Worm (Caenorhabditis elegans) whole organism, L2 larva: Measurements from ENCODE around the gene clp-6.
A peak's percentile ranks its signal among the peaks of the same experiment; 100 is the strongest.

Experiments
- F13H6.1 ChIP-seq: sonication (generic microtip); optimal IDR thresholded peaks from 2 replicates; lab custom pipeline; 2016; ENCODE audit warnings: missing genetic modification characterization, missing compliant biosample characterization
- Y55F3AM.14 ChIP-seq: fragments of 200-800 bp; sonication (Bioruptor generic); optimal IDR thresholded peaks from 2 replicates; lab custom pipeline; 2018; ENCODE audit warnings: mild to moderate bottlenecking, missing genetic modification characterization, missing compliant biosample characterization
- aly-2 ChIP-seq: fragments of 150-350 bp; optimal IDR thresholded peaks from 2 replicates; lab custom pipeline; 2014; ENCODE audit warnings: missing biosample characterization, missing genetic modification characterization
- ama-1 ChIP-seq: fragments of 150-350 bp; optimal IDR thresholded peaks from 2 replicates; lab custom pipeline; 2018; ENCODE audit warnings: inconsistent platforms
- blmp-1 ChIP-seq: sonication (generic microtip); optimal IDR thresholded peaks from 2 replicates; lab custom pipeline; 2017; ENCODE audit warnings: missing genetic modification characterization, mild to moderate bottlenecking, missing compliant biosample characterization, antibody characterized with exemption, moderate library complexity; ENCODE audit not compliant: insufficient read depth
- crh-2 ChIP-seq: sonication (generic microtip); optimal IDR thresholded peaks from 2 replicates; lab custom pipeline; 2017; ENCODE audit warnings: missing biosample characterization, missing genetic modification characterization
- elt-1 ChIP-seq: fragments of 150-350 bp; optimal IDR thresholded peaks from 2 replicates; lab custom pipeline; 2014; ENCODE audit warnings: missing biosample characterization, missing genetic modification characterization
- fos-1 ChIP-seq: fragments of 150-350 bp; optimal IDR thresholded peaks from 2 replicates; lab custom pipeline; 2014; ENCODE audit warnings: missing biosample characterization, missing genetic modification characterization
- gmeb-1 ChIP-seq: fragments of 150-350 bp; optimal IDR thresholded peaks from 2 replicates; lab custom pipeline; 2014; ENCODE audit warnings: missing biosample characterization, missing genetic modification characterization
- lin-11 ChIP-seq: fragments of 150-350 bp; sonication (generic microtip); optimal IDR thresholded peaks from 2 replicates; lab custom pipeline; 2014; ENCODE audit warnings: missing biosample characterization, missing genetic modification characterization, inconsistent platforms, mixed read lengths
- lin-13 ChIP-seq: fragments of 150-350 bp; optimal IDR thresholded peaks from 2 replicates; lab custom pipeline; 2014; ENCODE audit warnings: missing biosample characterization, missing genetic modification reagents, missing genetic modification characterization
- lin-39 ChIP-seq: fragments of 150-350 bp; optimal IDR thresholded peaks from 2 replicates; lab custom pipeline; 2014; ENCODE audit warnings: missing biosample characterization, missing genetic modification reagents, missing genetic modification characterization
- lsy-2 ChIP-seq, 2 experiments: fragments of 150-350 bp in 1 of 2; sonication (generic microtip) in 1 of 2; optimal IDR thresholded peaks; 2 replicates each; lab custom pipeline; 2014 to 2017; ENCODE audit warnings: missing biosample characterization in 2 of 2, missing genetic modification characterization in 2 of 2
- mab-5 ChIP-seq: fragments of 150-350 bp; optimal IDR thresholded peaks from 2 replicates; lab custom pipeline; 2014; ENCODE audit warnings: missing biosample characterization, missing genetic modification characterization
- mbf-1 ChIP-seq: sonication (generic microtip); optimal IDR thresholded peaks from 2 replicates; lab custom pipeline; 2017; ENCODE audit warnings: missing biosample characterization, missing genetic modification characterization
- mdl-1 ChIP-seq, 2 experiments: fragments of 150-350 bp in 1 of 2; sonication (generic microtip) in 1 of 2; optimal IDR thresholded peaks; 2 replicates each; lab custom pipeline; 2017; ENCODE audit warnings: missing biosample characterization in 2 of 2, missing genetic modification characterization in 2 of 2
- nhr-129 ChIP-seq: fragments of 150-350 bp; optimal IDR thresholded peaks from 2 replicates; lab custom pipeline; 2014; ENCODE audit warnings: missing biosample characterization, missing genetic modification characterization
- nhr-21 ChIP-seq: fragments of 150-350 bp; optimal IDR thresholded peaks from 2 replicates; lab custom pipeline; 2014; ENCODE audit warnings: missing biosample characterization, missing genetic modification characterization
- nhr-23 ChIP-seq: fragments of 150-350 bp; optimal IDR thresholded peaks from 2 replicates; lab custom pipeline; 2014; ENCODE audit warnings: missing biosample characterization, missing genetic modification reagents, missing genetic modification characterization
- nhr-25 ChIP-seq: fragments of 150-350 bp; sonication (generic microtip); optimal IDR thresholded peaks from 3 replicates; lab custom pipeline; 2014; ENCODE audit warnings: missing biosample characterization, missing genetic modification characterization
- nhr-6 ChIP-seq: fragments of 150-350 bp; optimal IDR thresholded peaks from 2 replicates; lab custom pipeline; 2014; ENCODE audit warnings: missing biosample characterization, missing genetic modification characterization
- sem-4 ChIP-seq: fragments of 150-350 bp; optimal IDR thresholded peaks from 2 replicates; lab custom pipeline; 2014; ENCODE audit warnings: missing biosample characterization, missing genetic modification reagents, missing genetic modification characterization
- skn-1 ChIP-seq: sonication (generic microtip); optimal IDR thresholded peaks from 2 replicates; lab custom pipeline; 2017; ENCODE audit warnings: missing biosample characterization, missing genetic modification characterization
- sma-3 ChIP-seq: sonication (generic microtip); optimal IDR thresholded peaks from 2 replicates; lab custom pipeline; 2016; ENCODE audit warnings: missing genetic modification reagents, missing genetic modification characterization, missing compliant biosample characterization
- sma-9 ChIP-seq, 2 experiments: fragments of 150-350 bp in 1 of 2; sonication (generic microtip) in 1 of 2; optimal IDR thresholded peaks; 2 replicates each; lab custom pipeline; 2014 to 2016; ENCODE audit warnings: missing genetic modification characterization in 2 of 2, mild to moderate bottlenecking in 1 of 2, missing biosample characterization in 1 of 2, missing compliant biosample characterization in 1 of 2, missing genetic modification reagents in 1 of 2, moderate library complexity in 1 of 2
- unc-39 ChIP-seq: fragments of 150-350 bp; optimal IDR thresholded peaks from 2 replicates; lab custom pipeline; 2014; ENCODE audit warnings: missing biosample characterization, missing genetic modification characterization
- unc-55 ChIP-seq: fragments of 150-350 bp; sonication (generic microtip); optimal IDR thresholded peaks from 3 replicates; lab custom pipeline; 2014; ENCODE audit warnings: missing biosample characterization, missing genetic modification reagents, missing genetic modification characterization
- unc-62 ChIP-seq: fragments of 150-350 bp; optimal IDR thresholded peaks from 2 replicates; lab custom pipeline; 2014; ENCODE audit warnings: missing biosample characterization, missing genetic modification reagents, missing genetic modification characterization
- ztf-11 ChIP-seq: sonication (generic microtip); optimal IDR thresholded peaks from 2 replicates; lab custom pipeline; 2017; ENCODE audit warnings: missing biosample characterization, missing genetic modification characterization

Gene clp-6

DNA sequence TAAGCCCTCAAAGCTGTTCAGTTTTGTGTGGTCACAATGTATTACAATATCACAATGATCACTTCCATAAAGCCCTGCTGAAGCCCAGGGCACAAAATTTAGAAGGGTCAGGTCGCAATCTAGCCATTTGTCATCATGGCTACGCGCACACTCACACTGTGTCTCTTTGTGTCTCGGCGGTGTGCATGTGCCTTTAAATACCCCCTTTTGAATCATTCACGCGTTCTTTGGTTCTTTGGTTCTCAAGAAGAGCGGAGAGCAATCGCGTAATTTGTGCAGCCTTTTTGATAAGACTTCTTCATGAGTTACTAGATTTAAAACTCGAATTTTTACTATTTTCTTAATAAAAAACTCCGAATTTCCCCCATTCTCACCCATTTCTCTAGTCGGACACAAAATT lies 20.2 kb upstream of the clp-6 start:
- TF ChIP-seq nhr-25 (peak; percentile 6), nhr-129 (tag; lab: Kevin White, UChicago) (peak; percentile 18), lin-11 (tag; lab: Kevin White, UChicago) (no peak), mbf-1 (tag; lab: Kevin White, UChicago) (no peak), mab-5 (tag; lab: Kevin White, UChicago) (no peak), fos-1 (tag; lab: Kevin White, UChicago) (peak; percentile 87), sem-4 (tag; lab: Kevin White, UChicago) (no peak), F13H6.1 (tag; lab: Kevin White, UChicago) (peak; percentile 41), sma-9 (GFP tag; optimal IDR thresholded peaks at IDR 0.05; lab: Kevin White, UChicago) (peak; percentile 62), sma-9 (tag; optimal IDR thresholded peaks at IDR 0.05; lab: Kevin White, UChicago) (no peak), sma-3 (no peak), ama-1 (lab: Kevin White, UChicago) (no peak), skn-1 (tag; lab: Kevin White, UChicago) (no peak), lin-39 (tag; lab: Kevin White, UChicago) (no peak), aly-2 (no peak), elt-1 (tag; lab: Kevin White, UChicago) (no peak)

ce11 chrIV:1454194-1454593 lies 19.4 kb upstream of the clp-6 start:
- TF ChIP-seq fos-1 (tag; lab: Kevin White, UChicago) (peak; percentile 70), sma-9 (GFP tag; optimal IDR thresholded peaks at IDR 0.05; lab: Kevin White, UChicago) (peak; percentile 82), sma-9 (tag; optimal IDR thresholded peaks at IDR 0.05; lab: Kevin White, UChicago) (no peak), lsy-2 (tag; optimal IDR thresholded peaks at IDR 0.05; lab: Kevin White, UChicago) (peak in 1 of 2 experiments; percentile 40), sma-3 (peak; percentile 74), crh-2 (peak; percentile 93), F13H6.1 (tag; lab: Kevin White, UChicago) (peak; percentile 46), unc-62 (GFP tag; lab: Kevin White, UChicago) (no peak), nhr-129 (tag; lab: Kevin White, UChicago) (peak; percentile 41), nhr-21 (tag; lab: Kevin White, UChicago) (no peak), mbf-1 (tag; lab: Kevin White, UChicago) (no peak), nhr-25 (peak; percentile 62), skn-1 (tag; lab: Kevin White, UChicago) (peak; percentile 37), gmeb-1 (peak; percentile 61), elt-1 (tag; lab: Kevin White, UChicago) (no peak), nhr-6 (peak; percentile 15), mdl-1 (tag; optimal IDR thresholded peaks at IDR 0.05; lab: Kevin White, UChicago) (peak in 1 of 2 experiments; percentile 12), sem-4 (tag; lab: Kevin White, UChicago) (no peak), Y55F3AM.14 (GFP tag; lab: Kevin White, UChicago) (no peak), unc-55 (no peak)
- TF ChIP-seq, all 48 proteins: peak for 12

- TF ChIP-seq lin-39 (tag; lab: Kevin White, UChicago) (no peak), elt-1 (tag; lab: Kevin White, UChicago) (no peak), unc-39 (tag; lab: Kevin White, UChicago) (no peak), mdl-1 (tag; optimal IDR thresholded peaks at IDR 0.05; lab: Kevin White, UChicago) (no peak), nhr-25 (peak; percentile 1), blmp-1 (tag; lab: Kevin White, UChicago) (no peak), sma-3 (peak; percentile 17), mbf-1 (tag; lab: Kevin White, UChicago) (no peak), unc-55 (no peak), ztf-11 (tag; lab: Kevin White, UChicago) (no peak), sma-9 (GFP tag; optimal IDR thresholded peaks at IDR 0.05; lab: Kevin White, UChicago) (no peak), sma-9 (tag; optimal IDR thresholded peaks at IDR 0.05; lab: Kevin White, UChicago) (no peak), fos-1 (tag; lab: Kevin White, UChicago) (peak; percentile 8)
These were observed 18.6 kb upstream of the clp-6 start for ce11 chrIV:1453451-1453850.

DNA sequence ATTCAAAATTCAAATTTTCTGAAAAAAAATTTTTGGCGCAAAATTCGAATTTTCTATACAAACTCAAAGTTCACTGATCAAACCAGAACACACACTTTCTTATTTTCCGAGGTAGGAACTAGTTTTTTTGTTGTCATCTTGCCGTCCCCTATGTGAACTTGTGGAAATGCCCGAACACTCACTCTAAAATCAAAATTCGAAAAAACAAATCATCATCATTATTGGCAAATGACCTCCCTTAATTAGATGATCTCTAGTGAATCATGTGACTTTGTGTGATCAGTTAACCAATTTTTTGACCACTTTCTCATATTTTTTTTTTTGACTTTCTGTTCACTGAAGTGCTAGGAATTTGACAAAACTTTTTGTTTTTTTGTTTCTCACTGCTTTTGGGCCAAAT lies 17.6 kb upstream of the clp-6 start:
- TF ChIP-seq sma-3 (peak; percentile 9), mab-5 (tag; lab: Kevin White, UChicago) (no peak), nhr-23 (tag; lab: Kevin White, UChicago) (no peak), mdl-1 (tag; optimal IDR thresholded peaks at IDR 0.05; lab: Kevin White, UChicago) (no peak), sma-9 (GFP tag; optimal IDR thresholded peaks at IDR 0.05; lab: Kevin White, UChicago) (no peak), sma-9 (tag; optimal IDR thresholded peaks at IDR 0.05; lab: Kevin White, UChicago) (no peak), nhr-25 (peak; percentile 31), lin-13 (no peak)
- TF ChIP-seq, all 48 proteins: peak for 2

DNA sequence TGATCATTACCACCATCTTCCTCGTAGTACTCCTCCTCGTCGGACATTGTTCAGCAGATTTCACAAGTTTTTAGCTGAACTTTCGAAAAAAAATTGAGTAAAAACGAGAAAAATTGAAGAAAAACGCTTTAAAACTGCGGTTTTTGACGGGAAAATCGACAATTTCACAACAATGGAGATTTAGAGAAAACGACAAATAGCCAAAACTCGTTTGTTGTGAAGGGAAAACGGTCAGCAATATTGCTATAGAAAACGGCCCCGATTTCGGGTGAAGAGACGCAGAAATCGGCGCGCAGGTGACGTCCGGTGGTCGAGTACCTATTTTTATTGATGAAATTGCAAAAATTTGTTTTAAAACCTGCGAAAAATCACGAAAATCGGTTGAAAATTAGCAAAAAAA lies 11.1 kb upstream of the clp-6 start, which contains the start of gene clp-7:
TSS of gene clp-7 (minus strand) at position 47 of the 400 bp plus-strand sequence.
- TF ChIP-seq nhr-25 (peak; percentile 24), crh-2 (no peak)
